Fruit fly (Drosophila melanogaster) whole organism, embryonic: Measurements from ENCODE around the gene CG13894.

Experiments
- Asciz ChIP-seq: fragments of 200-800 bp; sonication (Bioruptor generic); optimal IDR thresholded peaks from 2 replicates; lab custom pipeline; 2017; ENCODE audit warnings: missing biosample characterization, mild to moderate bottlenecking, missing genetic modification characterization, missing genetic modification reagents
- B-H1 ChIP-seq: fragments of 200-800 bp; sonication (Bioruptor generic); IDR thresholded peaks from 3 replicates; pipeline ENCODE4 v1.3.6; 2022; ENCODE audit warnings: missing biosample characterization, missing genetic modification characterization
- C15 ChIP-seq: fragments of 200-800 bp; sonication (Bioruptor generic); IDR thresholded peaks from 3 replicates; pipeline ENCODE4 v1.3.6; 2022; ENCODE audit warnings: missing biosample characterization, missing genetic modification characterization
- CG10321 ChIP-seq: fragments of 200-800 bp; sonication (Bioruptor generic); IDR thresholded peaks from 2 replicates; pipeline ENCODE4 v1.3.6; 2022; ENCODE audit warnings: missing biosample characterization, missing genetic modification characterization
- CG10462 ChIP-seq: fragments of 200-800 bp; sonication (Bioruptor generic); optimal IDR thresholded peaks from 2 replicates; lab custom pipeline; 2016; ENCODE audit warnings: missing biosample characterization, missing genetic modification characterization
- CG10565 ChIP-seq: fragments of 200-800 bp; sonication (Bioruptor generic); optimal IDR thresholded peaks from 3 replicates; lab custom pipeline; 2016; ENCODE audit warnings: missing biosample characterization, mild to moderate bottlenecking, missing genetic modification characterization
- CG11247 ChIP-seq: fragments of 200-800 bp; sonication (Bioruptor generic); IDR thresholded peaks from 2 replicates; pipeline ENCODE4 v1.3.6; 2022; ENCODE audit warnings: missing biosample characterization, missing genetic modification characterization
- CG14441 ChIP-seq: fragments of 200-800 bp; sonication (Bioruptor generic); IDR thresholded peaks from 2 replicates; pipeline ENCODE4 v1.3.6; 2022; ENCODE audit warnings: missing biosample characterization, missing genetic modification characterization
- CG1529 ChIP-seq: fragments of 200-800 bp; sonication (Bioruptor generic); optimal IDR thresholded peaks from 3 replicates; lab custom pipeline; 2018; ENCODE audit warnings: missing biosample characterization, missing genetic modification characterization
- CG15514 ChIP-seq: fragments of 200-800 bp; sonication (Bioruptor generic); optimal IDR thresholded peaks from 3 replicates; lab custom pipeline; 2017; ENCODE audit warnings: missing biosample characterization, missing genetic modification characterization, mild to moderate bottlenecking, moderate library complexity, missing genetic modification reagents
- CG1603 ChIP-seq: fragments of 200-800 bp; sonication (Bioruptor generic); optimal IDR thresholded peaks from 2 replicates; lab custom pipeline; 2019; ENCODE audit warnings: missing biosample characterization, mild to moderate bottlenecking, missing genetic modification characterization, moderate library complexity
- CG1792 ChIP-seq: fragments of 200-800 bp; sonication (Bioruptor generic); optimal IDR thresholded peaks from 2 replicates; lab custom pipeline; 2016; ENCODE audit warnings: missing biosample characterization, missing genetic modification characterization
- CG18262 ChIP-seq: fragments of 200-800 bp; optimal IDR thresholded peaks from 3 replicates; lab custom pipeline; 2019; ENCODE audit warnings: missing biosample characterization, mild to moderate bottlenecking, missing genetic modification characterization, moderate library complexity
- CG2129 ChIP-seq: fragments of 200-800 bp; sonication (Bioruptor generic); IDR thresholded peaks from 2 replicates; pipeline ENCODE4 v1.3.6; 2022; ENCODE audit warnings: missing biosample characterization, missing genetic modification characterization; ENCODE audit not compliant: partially characterized antibody
- CG3065 ChIP-seq: fragments of 200-800 bp; sonication (Bioruptor generic); optimal IDR thresholded peaks from 2 replicates; lab custom pipeline; 2016; ENCODE audit warnings: missing biosample characterization, missing genetic modification characterization
- CG3163 ChIP-seq: fragments of 200-800 bp; sonication (Bioruptor generic); optimal IDR thresholded peaks from 3 replicates; lab custom pipeline; 2016; ENCODE audit warnings: missing biosample characterization, missing genetic modification characterization
- CG4360 ChIP-seq: fragments of 200-800 bp; sonication (Bioruptor generic); IDR thresholded peaks from 2 replicates; pipeline ENCODE4 v1.3.6; 2022; ENCODE audit warnings: missing biosample characterization, missing genetic modification characterization
- CG4730 ChIP-seq: fragments of 200-800 bp; sonication (Bioruptor generic); IDR thresholded peaks from 2 replicates; pipeline ENCODE4 v1.3.6; 2022; ENCODE audit warnings: missing biosample characterization, missing genetic modification characterization
- CG8388 ChIP-seq: fragments of 200-800 bp; sonication (Bioruptor generic); optimal IDR thresholded peaks from 2 replicates; lab custom pipeline; 2019; ENCODE audit warnings: missing biosample characterization, mild to moderate bottlenecking, missing genetic modification characterization, moderate library complexity
- E2f1 ChIP-seq: fragments of 200-800 bp; sonication (Bioruptor generic); IDR thresholded peaks from 2 replicates; pipeline ENCODE4 v1.3.6; 2022; ENCODE audit warnings: missing biosample characterization, missing genetic modification characterization
- GATAe ChIP-seq: fragments of 200-800 bp; sonication (Bioruptor generic); conservative IDR thresholded peaks from 2 replicates; pipeline ENCODE4 v1.3.6; 2022; ENCODE audit warnings: missing biosample characterization, missing genetic modification characterization
- Hsf ChIP-seq: fragments of 200-800 bp; sonication (Bioruptor generic); optimal IDR thresholded peaks from 3 replicates; lab custom pipeline; 2016; ENCODE audit warnings: missing biosample characterization, missing genetic modification characterization
- Med ChIP-seq: fragments of 200-800 bp; sonication (Bioruptor generic); peaks from one replicate; lab custom pipeline; 2016; ENCODE audit warnings: missing biosample characterization, missing genetic modification characterization, mild to moderate bottlenecking, inconsistent platforms, moderate library complexity
- Nf-YC ChIP-seq: fragments of 200-800 bp; optimal IDR thresholded peaks from 3 replicates; lab custom pipeline; 2019; ENCODE audit warnings: missing biosample characterization, mild to moderate bottlenecking, missing genetic modification characterization, moderate library complexity
- PHDP ChIP-seq: fragments of 200-800 bp; sonication (Bioruptor generic); optimal IDR thresholded peaks from 3 replicates; lab custom pipeline; 2018; ENCODE audit warnings: missing biosample characterization, mild to moderate bottlenecking, missing genetic modification characterization, moderate library complexity
- Pdp1 ChIP-seq, 2 experiments: fragments of 200-800 bp; sonication (Bioruptor generic); optimal IDR thresholded peaks; 3 replicates each; lab custom pipeline; 2016; ENCODE audit warnings: missing biosample characterization in 2 of 2, missing genetic modification characterization in 2 of 2, mild to moderate bottlenecking in 1 of 2, moderate library complexity in 1 of 2
- Ravus ChIP-seq: fragments of 200-800 bp; sonication (Bioruptor generic); IDR thresholded peaks from 2 replicates; pipeline ENCODE4 v1.3.6; 2022; ENCODE audit warnings: missing biosample characterization, missing genetic modification characterization
- Sry-δ ChIP-seq: fragments of 200-800 bp; sonication (Bioruptor generic); optimal IDR thresholded peaks from 2 replicates; lab custom pipeline; 2016; ENCODE audit warnings: missing biosample characterization, missing genetic modification characterization
- cas ChIP-seq: fragments of 200-800 bp; sonication (Bioruptor generic); IDR thresholded peaks from 2 replicates; pipeline ENCODE4 v1.3.6; 2022; ENCODE audit warnings: missing biosample characterization, missing genetic modification characterization
- cato ChIP-seq: fragments of 200-800 bp; sonication (Bioruptor generic); optimal IDR thresholded peaks from 2 replicates; lab custom pipeline; 2016; ENCODE audit warnings: missing biosample characterization, missing genetic modification characterization, borderline replicate concordance
- ci ChIP-seq: fragments of 200-800 bp; sonication (Bioruptor generic); IDR thresholded peaks from 3 replicates; pipeline ENCODE4 v1.3.6; 2022; ENCODE audit warnings: missing biosample characterization, missing genetic modification characterization
- danr ChIP-seq: fragments of 200-800 bp; sonication (Bioruptor generic); IDR thresholded peaks from 2 replicates; pipeline ENCODE4 v1.3.6; 2022; ENCODE audit warnings: missing biosample characterization, missing genetic modification characterization
- dysf ChIP-seq: fragments of 200-800 bp; sonication (Bioruptor generic); IDR thresholded peaks from 3 replicates; pipeline ENCODE4 v1.3.6; 2022; ENCODE audit warnings: missing biosample characterization, missing genetic modification characterization
- fd102C ChIP-seq: fragments of 200-800 bp; sonication (Bioruptor generic); optimal IDR thresholded peaks from 2 replicates; lab custom pipeline; 2018; ENCODE audit warnings: missing biosample characterization, mild to moderate bottlenecking, missing genetic modification characterization, moderate library complexity
- ham ChIP-seq: fragments of 200-800 bp; sonication (Bioruptor generic); IDR thresholded peaks from 2 replicates; pipeline ENCODE4 v1.3.6; 2022; ENCODE audit warnings: missing biosample characterization, missing genetic modification characterization
- inv ChIP-seq: fragments of 200-800 bp; sonication (Bioruptor generic); IDR thresholded peaks from 2 replicates; pipeline ENCODE4 v1.3.6; 2022; ENCODE audit warnings: missing biosample characterization, missing genetic modification characterization; ENCODE audit not compliant: partially characterized antibody
- ken ChIP-seq: fragments of 200-800 bp; sonication (Bioruptor generic); IDR thresholded peaks from 3 replicates; pipeline ENCODE4 v1.3.6; 2022; ENCODE audit warnings: missing biosample characterization, missing genetic modification characterization
- lbe ChIP-seq: fragments of 200-800 bp; sonication (Bioruptor generic); optimal IDR thresholded peaks from 2 replicates; lab custom pipeline; 2016; ENCODE audit warnings: missing biosample characterization, mild to moderate bottlenecking, missing genetic modification characterization
- nau ChIP-seq: fragments of 200-800 bp; sonication (Bioruptor generic); optimal IDR thresholded peaks from 3 replicates; lab custom pipeline; 2017; ENCODE audit warnings: missing biosample characterization, mild to moderate bottlenecking, missing genetic modification characterization, missing genetic modification reagents
- nerfin-2 ChIP-seq: fragments of 200-800 bp; sonication (Bioruptor generic); IDR thresholded peaks from 2 replicates; pipeline ENCODE4 v1.3.6; 2022; ENCODE audit warnings: missing biosample characterization, missing genetic modification characterization; ENCODE audit not compliant: partially characterized antibody
- psq ChIP-seq: fragments of 200-800 bp; sonication (Bioruptor generic); optimal IDR thresholded peaks from 2 replicates; lab custom pipeline; 2017; ENCODE audit warnings: missing biosample characterization, missing genetic modification characterization
- ro ChIP-seq: fragments of 200-800 bp; sonication (Bioruptor generic); IDR thresholded peaks from 2 replicates; pipeline ENCODE4 v1.3.6; 2022; ENCODE audit warnings: missing biosample characterization, missing genetic modification characterization
- schlank ChIP-seq: fragments of 200-800 bp; sonication (Bioruptor generic); optimal IDR thresholded peaks from 2 replicates; lab custom pipeline; 2018; ENCODE audit warnings: missing biosample characterization, mild to moderate bottlenecking, missing genetic modification characterization
- seq ChIP-seq: fragments of 200-800 bp; sonication (Bioruptor generic); IDR thresholded peaks from 2 replicates; pipeline ENCODE4 v1.3.6; 2022; ENCODE audit warnings: missing biosample characterization, missing genetic modification characterization
- shn ChIP-seq: fragments of 200-800 bp; sonication (Bioruptor generic); optimal IDR thresholded peaks from 3 replicates; lab custom pipeline; 2016; ENCODE audit warnings: missing biosample characterization, missing genetic modification characterization
- sima ChIP-seq: fragments of 200-800 bp; sonication (Bioruptor generic); optimal IDR thresholded peaks from 2 replicates; lab custom pipeline; 2016; ENCODE audit warnings: missing biosample characterization, missing genetic modification characterization
- so ChIP-seq: fragments of 200-800 bp; sonication (Bioruptor generic); IDR thresholded peaks from 3 replicates; pipeline ENCODE4 v1.3.6; 2022; ENCODE audit warnings: missing biosample characterization, missing genetic modification characterization
- sr ChIP-seq: fragments of 200-800 bp; sonication (Bioruptor generic); IDR thresholded peaks from 3 replicates; pipeline ENCODE4 v1.3.6; 2022; ENCODE audit warnings: missing biosample characterization, missing genetic modification characterization
- trem ChIP-seq: fragments of 200-800 bp; optimal IDR thresholded peaks from 3 replicates; lab custom pipeline; 2019; ENCODE audit warnings: missing biosample characterization, mild to moderate bottlenecking, missing genetic modification characterization, moderate library complexity
- tup ChIP-seq: fragments of 200-800 bp; sonication (Bioruptor generic); optimal IDR thresholded peaks from 2 replicates; lab custom pipeline; 2016; ENCODE audit warnings: missing biosample characterization, mild to moderate bottlenecking, missing genetic modification characterization, moderate library complexity
- z ChIP-seq: fragments of 200-800 bp; sonication (Bioruptor generic); IDR thresholded peaks from 3 replicates; pipeline ENCODE4 v1.3.6; 2022; ENCODE audit warnings: missing biosample characterization, missing genetic modification characterization

The CG13894 gene

DNA sequence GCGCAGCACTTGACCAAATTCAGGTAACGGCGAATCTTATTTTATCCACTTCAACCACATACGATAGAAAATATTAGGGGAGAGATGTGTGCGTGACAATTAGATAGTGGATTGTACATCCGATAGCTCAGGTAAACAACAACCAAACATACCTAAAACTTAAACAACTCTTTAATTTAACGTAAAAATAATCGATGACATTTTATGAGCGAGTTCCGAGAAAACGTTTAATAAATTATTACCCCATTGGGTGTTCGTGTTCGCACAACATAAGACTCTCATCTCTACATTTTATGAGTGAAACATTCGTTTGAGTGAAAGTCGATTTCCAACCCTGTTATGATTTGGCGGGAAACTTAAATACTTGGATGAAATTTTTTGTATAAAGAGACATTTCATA, 18.7 kb downstream of the CG13894 start, which contains the start of gene CG17129 (continued):
- TF ChIP-seq lbe (GFP tag; lab: Kevin White, UChicago) (peak; percentile 53), shn (peak; percentile 78), CG10321 (GFP tag; lab: Robert Waterston, UW) (no peak), trem (tag; lab: Kevin White, UChicago) (peak; percentile 76), Nf-YC (peak; percentile 74), CG3065 (peak; percentile 31), CG8388 (peak; percentile 68), CG18262 (tag; lab: Kevin White, UChicago) (peak; percentile 74), CG1792 (peak; percentile 29), cato (peak; percentile 28), sima (GFP tag; lab: Kevin White, UChicago) (peak; percentile 28), CG11247 (GFP tag; lab: Robert Waterston, UW) (peak; percentile 68), Pdp1 (GFP tag; optimal IDR thresholded peaks at IDR 0.05; lab: Kevin White, UChicago) (peak in 1 of 2 experiments; percentile 85), Hsf (GFP tag; lab: Kevin White, UChicago) (peak; percentile 71), C15 (no peak), Sry-δ (peak; percentile 96), psq (GFP tag; lab: Kevin White, UChicago) (peak; percentile 3), CG4730 (GFP tag; lab: Robert Waterston, UW) (peak; percentile 66), nau (GFP tag; lab: Kevin White, UChicago) (no peak), inv (GFP tag; lab: Robert Waterston, UW) (peak; percentile 91), tup (GFP tag; lab: Kevin White, UChicago) (peak; percentile 14), sr (no peak), Asciz (GFP tag; lab: Kevin White, UChicago) (peak; percentile 54), so (GFP tag; lab: Robert Waterston, UW) (peak; percentile 54; the same call in 1 of the 3 replicates), CG15514 (GFP tag; lab: Kevin White, UChicago) (peak; percentile 81), Med (GFP tag; lab: Kevin White, UChicago) (peak; percentile 97), schlank (peak; percentile 39), z (GFP tag; lab: Robert Waterston, UW) (peak; percentile 97), ken (peak; percentile 85), CG10565 (GFP tag; lab: Kevin White, UChicago) (no peak), CG1529 (GFP tag; lab: Kevin White, UChicago) (peak; percentile 32), cas (GFP tag; lab: Robert Waterston, UW) (0 out of 2 replicates have a peak, but pooled peaks have one; percentile 51), GATAe (GFP tag; lab: Robert Waterston, UW) (0 out of 2 replicates have a peak, but pooled peaks have one; percentile 24), ham (GFP tag; lab: Robert Waterston, UW) (no peak), nerfin-2 (GFP tag; lab: Robert Waterston, UW) (peak; percentile 85), PHDP (tag; lab: Kevin White, UChicago) (no peak), seq (GFP tag; lab: Robert Waterston, UW) (peak; percentile 71), CG2129 (GFP tag; lab: Robert Waterston, UW) (peak; percentile 94), E2f1 (GFP tag; lab: Robert Waterston, UW) (peak; percentile 77), B-H1 (GFP tag; lab: Robert Waterston, UW) (peak; percentile 58; the same call in 2 of the 3 replicates), dysf (GFP tag; lab: Robert Waterston, UW) (peak; percentile 72), Ravus (no peak), CG1603 (tag; lab: Kevin White, UChicago) (peak; percentile 87), danr (GFP tag; lab: Robert Waterston, UW) (no peak), CG10462 (GFP tag; lab: Kevin White, UChicago) (peak; percentile 9), ro (GFP tag; lab: Robert Waterston, UW) (no peak), CG4360 (GFP tag; lab: Robert Waterston, UW) (no peak), fd102C (no peak), CG14441 (peak; percentile 90), CG3163 (GFP tag; lab: Kevin White, UChicago) (peak; percentile 61), ci (GFP tag; lab: Robert Waterston, UW) (peak; percentile 87)
